Worm (Caenorhabditis elegans) whole organism, midembryonic: ENCODE results near the gene Y47D7A.19.

Source experiments
- T22C8.4 ChIP-seq: fragments of 200-800 bp; sonication (Bioruptor generic); IDR thresholded peaks from 2 replicates; pipeline ENCODE4 v1.3.6; 2022; ENCODE audit warnings: missing genetic modification characterization, missing compliant biosample characterization
- cog-1 ChIP-seq: sonication (generic microtip); optimal IDR thresholded peaks from 2 replicates; lab custom pipeline; 2016; ENCODE audit warnings: missing genetic modification characterization, missing compliant biosample characterization
- flt-1 ChIP-seq: fragments of 200-800 bp; sonication (Bioruptor generic); IDR thresholded peaks from 2 replicates; pipeline ENCODE4 v1.3.6; 2022; ENCODE audit warnings: missing genetic modification characterization, missing compliant biosample characterization
- klf-2 ChIP-seq: fragments of 200-800 bp; sonication (Bioruptor generic); conservative IDR thresholded peaks from 2 replicates; pipeline ENCODE4 v1.3.6; 2022; ENCODE audit warnings: missing genetic modification reagents, missing genetic modification characterization, missing compliant biosample characterization
- med-1 ChIP-seq: sonication (generic microtip); optimal IDR thresholded peaks from 2 replicates; lab custom pipeline; 2017; ENCODE audit warnings: missing genetic modification characterization, mild to moderate bottlenecking, missing compliant biosample characterization, antibody characterized with exemption, missing genetic modification reagents; ENCODE audit not compliant: insufficient read depth
- ref-1 ChIP-seq: fragments of 200-800 bp; sonication (Bioruptor generic); conservative IDR thresholded peaks from 2 replicates; pipeline ENCODE4 v1.3.6; 2022; ENCODE audit warnings: missing genetic modification reagents, missing genetic modification characterization, missing compliant biosample characterization
- tab-1 ChIP-seq: fragments of 200-800 bp; sonication (Bioruptor generic); IDR thresholded peaks from 2 replicates; pipeline ENCODE4 v1.3.6; 2022; ENCODE audit warnings: missing genetic modification characterization, missing compliant biosample characterization
- ztf-23 ChIP-seq: fragments of 200-800 bp; sonication (Bioruptor generic); IDR thresholded peaks from 2 replicates; pipeline ENCODE4 v1.3.6; 2022; ENCODE audit warnings: missing genetic modification reagents, missing genetic modification characterization, missing compliant biosample characterization
- ztf-29 ChIP-seq: fragments of 200-800 bp; sonication (Bioruptor generic); IDR thresholded peaks from 2 replicates; pipeline ENCODE4 v1.3.6; 2022; ENCODE audit warnings: missing genetic modification reagents, missing genetic modification characterization, missing compliant biosample characterization

Gene Y47D7A.19

ce11 chrV:4419767-4420322 is 4.3 kb upstream of the Y47D7A.19 start, which contains the start of the genes Y47D7A.7 and Y47D7A.2:
TSS of gene Y47D7A.7 (minus strand) at chrV:4419867.
TSS of gene Y47D7A.2 (plus strand) at chrV:4420272.
- TF ChIP-seq ztf-23 (GFP tag; lab: Robert Waterston, UW) (no peak), ref-1 (GFP tag; lab: Robert Waterston, UW) (no peak), T22C8.4 (GFP tag; lab: Robert Waterston, UW) (no peak), cog-1 (no peak), klf-2 (GFP tag; lab: Robert Waterston, UW) (no peak), med-1 (GFP tag; lab: Kevin White, UChicago) (no peak), tab-1 (GFP tag; lab: Robert Waterston, UW) (no peak), ztf-29 (GFP tag; lab: Robert Waterston, UW) (no peak), flt-1 (GFP tag; lab: Robert Waterston, UW) (no peak)

- TF ChIP-seq klf-2 (GFP tag; lab: Robert Waterston, UW) (no peak), flt-1 (GFP tag; lab: Robert Waterston, UW) (no peak), cog-1 (no peak), ztf-23 (GFP tag; lab: Robert Waterston, UW) (no peak), med-1 (GFP tag; lab: Kevin White, UChicago) (no peak), T22C8.4 (GFP tag; lab: Robert Waterston, UW) (no peak)
Measured at ce11 chrV:4421475-4421874, 2.7 kb upstream of the Y47D7A.19 start, which contains the start of gene skr-14. TSS of gene skr-14 (minus strand) at chrV:4421575.

- TF ChIP-seq cog-1, result no peak
- TF ChIP-seq ztf-29 (GFP tag; lab: Robert Waterston, UW), result no peak
- no peak for TF ChIP-seq flt-1 (GFP tag; lab: Robert Waterston, UW)
- no peak for TF ChIP-seq tab-1 (GFP tag; lab: Robert Waterston, UW)
- no peak for TF ChIP-seq T22C8.4 (GFP tag; lab: Robert Waterston, UW)
- TF ChIP-seq klf-2 (GFP tag; lab: Robert Waterston, UW), result no peak
- no peak for TF ChIP-seq ztf-23 (GFP tag; lab: Robert Waterston, UW)
- no peak for TF ChIP-seq ref-1 (GFP tag; lab: Robert Waterston, UW)
- TF ChIP-seq med-1 (GFP tag; lab: Kevin White, UChicago), result no peak
Measured at ce11 chrV:4422127-4422526, 2.0 kb upstream of the Y47D7A.19 start, which contains the start of gene skr-7. TSS of gene skr-7 (plus strand) at chrV:4422427.

- no peak for TF ChIP-seq flt-1 (GFP tag; lab: Robert Waterston, UW)
- no peak for TF ChIP-seq ztf-23 (GFP tag; lab: Robert Waterston, UW)
- no peak for TF ChIP-seq T22C8.4 (GFP tag; lab: Robert Waterston, UW)
- no peak for TF ChIP-seq tab-1 (GFP tag; lab: Robert Waterston, UW)
- no peak for TF ChIP-seq ref-1 (GFP tag; lab: Robert Waterston, UW)
- TF ChIP-seq cog-1, result no peak
- TF ChIP-seq ztf-29 (GFP tag; lab: Robert Waterston, UW), result no peak
- TF ChIP-seq klf-2 (GFP tag; lab: Robert Waterston, UW), result no peak
- TF ChIP-seq med-1 (GFP tag; lab: Kevin White, UChicago), result no peak
Measured at ce11 chrV:4423087-4423486, 1.1 kb upstream of the Y47D7A.19 start.

ce11 chrV:4428202-4428601 is 4.1 kb downstream of the Y47D7A.19 start, which contains the start of gene Y47D7A.11:
TSS of gene Y47D7A.11 (minus strand) at chrV:4428302.
- TF ChIP-seq ztf-23 (GFP tag; lab: Robert Waterston, UW), result no peak
- no peak for TF ChIP-seq med-1 (GFP tag; lab: Kevin White, UChicago)
- no peak for TF ChIP-seq flt-1 (GFP tag; lab: Robert Waterston, UW)
- TF ChIP-seq ztf-29 (GFP tag; lab: Robert Waterston, UW), result no peak
- TF ChIP-seq cog-1, result no peak
- no peak for TF ChIP-seq klf-2 (GFP tag; lab: Robert Waterston, UW)
- no peak for TF ChIP-seq ref-1 (GFP tag; lab: Robert Waterston, UW)
- TF ChIP-seq tab-1 (GFP tag; lab: Robert Waterston, UW), result no peak
- TF ChIP-seq T22C8.4 (GFP tag; lab: Robert Waterston, UW), result no peak

ce11 chrV:4429576-4429975 is 5.4 kb downstream of the Y47D7A.19 start, which contains the start of gene Y47D7A.12:
TSS of gene Y47D7A.12 (minus strand) at chrV:4429676.
- TF ChIP-seq T22C8.4 (GFP tag; lab: Robert Waterston, UW), result no peak
- no peak for TF ChIP-seq cog-1
- no peak for TF ChIP-seq ztf-23 (GFP tag; lab: Robert Waterston, UW)
- no peak for TF ChIP-seq ztf-29 (GFP tag; lab: Robert Waterston, UW)
- no peak for TF ChIP-seq klf-2 (GFP tag; lab: Robert Waterston, UW)
- TF ChIP-seq med-1 (GFP tag; lab: Kevin White, UChicago), result no peak
- TF ChIP-seq tab-1 (GFP tag; lab: Robert Waterston, UW), result no peak
- no peak for TF ChIP-seq flt-1 (GFP tag; lab: Robert Waterston, UW)
- no peak for TF ChIP-seq ref-1 (GFP tag; lab: Robert Waterston, UW)

ce11 chrV:4432783-4433237 is 8.7 kb downstream of the Y47D7A.19 start, which contains the start of gene Y47D7A.15:
TSS of gene Y47D7A.15 (minus strand) at chrV:4433187.
- TF ChIP-seq cog-1 (no peak), T22C8.4 (GFP tag; lab: Robert Waterston, UW) (no peak), flt-1 (GFP tag; lab: Robert Waterston, UW) (0 out of 2 replicates have a peak, but pooled peaks have one; percentile 39)

- TF ChIP-seq T22C8.4 (GFP tag; lab: Robert Waterston, UW), result no peak
- no peak for TF ChIP-seq ztf-23 (GFP tag; lab: Robert Waterston, UW)
- TF ChIP-seq ref-1 (GFP tag; lab: Robert Waterston, UW), result no peak
- no peak for TF ChIP-seq klf-2 (GFP tag; lab: Robert Waterston, UW)
- no peak for TF ChIP-seq tab-1 (GFP tag; lab: Robert Waterston, UW)
- no peak for TF ChIP-seq cog-1
- no peak for TF ChIP-seq ztf-29 (GFP tag; lab: Robert Waterston, UW)
- TF ChIP-seq med-1 (GFP tag; lab: Kevin White, UChicago), result no peak
- no peak for TF ChIP-seq flt-1 (GFP tag; lab: Robert Waterston, UW)
Measured at ce11 chrV:4435411-4435981, 11.3 kb downstream of the Y47D7A.19 start, which contains the start of gene Y47D7A.13. TSS of gene Y47D7A.13 (minus strand) at chrV:4435927.
